Fruit fly (Drosophila melanogaster): ENCODE data around the gene eIF3e.
A peak's percentile ranks its signal among the peaks of the same experiment; 100 is the strongest.

eIF3e gene

dm6 chr3L:16779704-16780173 is 7.0 kb downstream of the eIF3e start, which contains the start of the genes mus302 and CG9705:
TSS of gene mus302 (minus strand) at chr3L:16779736.
TSS of gene CG9705 (plus strand) at chr3L:16780100.
- TF ChIP-seq HLH106 (tag; optimal IDR thresholded peaks at IDR 0.05) (peak; percentile 62), jim (GFP tag; optimal IDR thresholded peaks at IDR 0.05) (no peak), CG9705 (GFP tag; optimal IDR thresholded peaks at IDR 0.05) (peak; percentile 75), dsf (GFP tag; optimal IDR thresholded peaks at IDR 0.05; ENCODE audit: borderline replicate concordance) (peak; percentile 26), Rel (GFP tag; optimal IDR thresholded peaks at IDR 0.05) (no peak), Rel (tag; optimal IDR thresholded peaks at IDR 0.05) (peak; percentile 4), fru (GFP tag; optimal IDR thresholded peaks at IDR 0.05) (peak; percentile 11), Dfd (GFP tag; optimal IDR thresholded peaks at IDR 0.05) (no peak), CrebA (GFP tag; optimal IDR thresholded peaks at IDR 0.05; ENCODE audit: borderline replicate concordance) (no peak), Mio (GFP tag; optimal IDR thresholded peaks at IDR 0.05) (no peak), tai (GFP tag; optimal IDR thresholded peaks at IDR 0.05) (no peak), rgr (GFP tag; optimal IDR thresholded peaks at IDR 0.05) (peak; percentile 37), Sp1 (GFP tag; optimal IDR thresholded peaks at IDR 0.05) (peak; percentile 32), h (GFP tag; optimal IDR thresholded peaks at IDR 0.05) (peak; percentile 42), sv (GFP tag; optimal IDR thresholded peaks at IDR 0.05) (peak; percentile 26), woc (GFP tag; optimal IDR thresholded peaks at IDR 0.05) (peak; percentile 69), dmrt93B (GFP tag; optimal IDR thresholded peaks at IDR 0.05) (no peak), Myc (optimal IDR thresholded peaks at IDR 0.05) (peak; percentile 14), br (GFP tag; optimal IDR thresholded peaks at IDR 0.05) (peak; percentile 17), Hr83 (GFP tag; optimal IDR thresholded peaks at IDR 0.05; ENCODE audit: poor library complexity, severe bottlenecking) (peak; percentile 34), brk (GFP tag; optimal IDR thresholded peaks at IDR 0.05) (no peak), foxo (GFP tag; optimal IDR thresholded peaks at IDR 0.05) (peak in 1 of 2 experiments; percentile 33), OdsH (GFP tag; optimal IDR thresholded peaks at IDR 0.05) (peak; percentile 36), psq (GFP tag; optimal IDR thresholded peaks at IDR 0.05) (peak; percentile 45)

DNA sequence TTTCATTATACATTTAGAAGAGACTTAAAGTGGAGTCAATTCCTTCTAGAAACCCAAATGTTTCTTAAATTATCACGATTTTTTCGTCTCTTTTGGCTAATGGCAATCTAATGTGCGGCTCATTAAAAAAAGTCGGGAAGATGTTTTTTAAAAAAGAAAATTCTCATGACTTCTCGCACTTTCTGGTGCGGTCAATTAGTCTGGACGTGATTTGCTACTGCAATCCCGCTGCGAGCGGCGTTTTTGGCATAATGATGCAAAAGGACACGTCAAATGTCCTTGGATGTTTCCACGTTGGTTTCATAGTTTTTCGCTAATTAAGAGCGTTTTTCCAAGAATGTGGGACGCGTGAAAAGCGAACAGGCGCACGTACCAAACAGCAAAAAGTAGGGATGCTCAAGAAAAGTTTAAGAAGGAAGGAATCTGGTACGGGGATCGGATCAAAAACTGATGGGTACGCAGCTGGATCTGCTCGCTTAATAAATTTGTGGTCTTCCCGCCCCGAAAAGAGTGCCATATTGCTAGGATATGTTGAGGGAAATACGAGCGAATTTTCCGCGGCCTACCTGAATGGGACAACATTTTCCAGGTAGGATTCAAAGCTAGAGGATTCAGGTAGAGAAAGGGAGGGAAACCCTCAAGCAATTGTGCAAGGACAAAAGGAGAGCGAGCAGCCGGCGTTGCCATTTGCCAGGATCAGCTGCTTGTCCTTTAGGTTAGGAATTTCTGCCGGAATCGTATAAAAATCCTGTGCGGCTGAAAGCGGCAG is 13.8 kb downstream of the eIF3e start:
- no peak for TF ChIP-seq jim (GFP tag; optimal IDR thresholded peaks at IDR 0.05)

DNA sequence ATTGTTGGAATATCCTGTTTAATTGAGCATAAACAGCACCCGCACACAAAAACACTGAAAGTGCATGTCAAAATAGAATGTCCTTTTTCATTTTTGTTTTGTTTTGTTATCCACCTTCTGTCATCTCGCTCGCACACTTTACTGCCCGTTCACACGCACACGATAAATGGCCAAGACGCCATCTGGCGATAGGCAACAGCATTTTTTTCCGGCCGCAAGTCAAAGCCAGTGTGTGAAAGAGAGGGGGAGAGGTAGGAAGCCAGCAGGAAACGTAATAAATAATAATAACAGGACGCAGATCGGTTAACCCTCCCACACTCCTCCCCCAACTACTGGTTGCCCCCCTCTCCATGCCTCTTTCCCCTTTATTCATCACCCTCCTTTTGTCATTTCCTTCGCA is 16.9 kb downstream of the eIF3e start:
- TF ChIP-seq sv (GFP tag; optimal IDR thresholded peaks at IDR 0.05) (no peak), foxo (GFP tag; optimal IDR thresholded peaks at IDR 0.05) (no peak), Dif (GFP tag; optimal IDR thresholded peaks at IDR 0.05; ENCODE audit: partially characterized antibody) (no peak), psq (GFP tag; optimal IDR thresholded peaks at IDR 0.05) (peak; percentile 92), CG9705 (GFP tag; optimal IDR thresholded peaks at IDR 0.05) (peak; percentile 6)

DNA sequence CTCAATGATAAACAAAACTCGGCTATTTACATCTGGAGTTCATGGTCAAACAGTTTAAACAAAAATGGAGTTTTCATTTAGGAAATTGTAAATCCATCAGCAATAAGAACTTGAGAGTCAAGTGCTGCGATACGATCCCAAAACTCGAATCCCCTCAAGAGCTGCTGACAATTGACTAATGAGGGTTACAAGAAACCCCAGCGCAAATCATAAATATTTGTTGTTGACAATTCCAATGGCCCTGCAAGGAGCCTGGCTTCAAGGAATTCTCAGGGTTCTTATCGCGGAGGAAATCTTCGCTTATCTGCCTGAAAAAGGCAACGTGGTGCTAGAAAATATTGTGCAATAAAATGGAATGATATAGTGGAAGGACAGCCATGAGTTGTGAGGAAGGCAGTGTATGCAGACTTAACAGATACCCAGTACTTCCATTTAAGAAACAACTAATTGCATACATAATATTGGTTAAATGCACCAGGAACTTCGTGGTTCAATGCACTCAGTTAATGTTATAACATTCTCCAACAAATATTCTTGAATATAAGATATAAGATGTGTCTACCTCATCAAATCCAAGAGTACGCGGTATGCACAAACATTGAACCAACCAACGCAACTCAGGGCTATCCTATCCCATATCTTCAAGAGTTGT is 18.6 kb downstream of the eIF3e start:
- TF ChIP-seq sage (GFP tag; optimal IDR thresholded peaks at IDR 0.05) (no peak), HLH106 (tag; optimal IDR thresholded peaks at IDR 0.05) (no peak), brk (GFP tag; optimal IDR thresholded peaks at IDR 0.05) (no peak), woc (GFP tag; optimal IDR thresholded peaks at IDR 0.05) (no peak), GATAd (GFP tag; optimal IDR thresholded peaks at IDR 0.05) (no peak), dmrt93B (GFP tag; optimal IDR thresholded peaks at IDR 0.05) (no peak), sv (GFP tag; optimal IDR thresholded peaks at IDR 0.05) (no peak), CG9705 (GFP tag; optimal IDR thresholded peaks at IDR 0.05) (no peak)

dm6 chr3L:16766901-16767300 is 19.8 kb downstream of the eIF3e start:
- TF ChIP-seq h (GFP tag; optimal IDR thresholded peaks at IDR 0.05): no peak
- no peak for TF ChIP-seq Hnf4 (GFP tag; optimal IDR thresholded peaks at IDR 0.05)
- no peak for TF ChIP-seq woc (GFP tag; optimal IDR thresholded peaks at IDR 0.05)
- TF ChIP-seq Jra (GFP tag; optimal IDR thresholded peaks at IDR 0.05): no peak
- TF ChIP-seq usp (GFP tag; optimal IDR thresholded peaks at IDR 0.05): no peak
- TF ChIP-seq brk (GFP tag; optimal IDR thresholded peaks at IDR 0.05): no peak
- no peak for TF ChIP-seq OdsH (GFP tag; optimal IDR thresholded peaks at IDR 0.05)
- no peak for TF ChIP-seq CG9705 (GFP tag; optimal IDR thresholded peaks at IDR 0.05)
- no peak for TF ChIP-seq Dif (GFP tag; optimal IDR thresholded peaks at IDR 0.05; ENCODE audit: partially characterized antibody)
- no peak for TF ChIP-seq sv (GFP tag; optimal IDR thresholded peaks at IDR 0.05)
- TF ChIP-seq Sp1 (GFP tag; optimal IDR thresholded peaks at IDR 0.05): no peak
- no peak for TF ChIP-seq Abd-B (GFP tag; optimal IDR thresholded peaks at IDR 0.05)
- TF ChIP-seq dl (GFP tag; optimal IDR thresholded peaks at IDR 0.05; ENCODE audit: insufficient read depth in 1 of 2, partially characterized antibody in 2 of 2): no peak
- no peak for TF ChIP-seq Hr78 (GFP tag; optimal IDR thresholded peaks at IDR 0.05)
- no peak for TF ChIP-seq Hr83 (GFP tag; optimal IDR thresholded peaks at IDR 0.05; ENCODE audit: poor library complexity, severe bottlenecking)
- TF ChIP-seq lola (GFP tag; optimal IDR thresholded peaks at IDR 0.05): no peak

Data from whole organism, wandering third instar larva.